Fruit fly (Drosophila melanogaster): ENCODE measurements around the gene CG4393.

CG4393 gene

DNA sequence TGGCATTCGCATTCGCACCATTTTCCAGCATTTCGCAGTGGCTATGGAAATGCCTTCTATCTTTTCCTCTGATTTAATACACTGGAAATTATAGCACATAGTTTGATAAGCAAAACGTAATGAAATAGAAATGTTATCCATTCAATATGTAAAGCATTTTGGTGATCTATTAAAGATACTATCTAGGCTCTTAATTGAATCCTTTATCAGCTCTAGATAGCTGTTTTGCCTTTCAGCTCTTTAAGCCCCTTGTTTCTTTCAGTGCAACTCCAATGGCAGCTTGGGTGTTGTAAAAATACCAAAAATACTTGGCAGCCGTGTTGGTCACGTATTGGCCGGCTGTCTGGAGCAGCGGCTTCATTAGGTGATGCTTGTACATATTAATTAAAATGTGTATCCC, 19.5 kb downstream of the CG4393 start (continued):
- TF ChIP-seq CG34406 (GFP tag; optimal IDR thresholded peaks at IDR 0.05), result no peak
- no peak for TF ChIP-seq Sox102F (GFP tag; optimal IDR thresholded peaks at IDR 0.05)
- TF ChIP-seq CG6854 (GFP tag; optimal IDR thresholded peaks at IDR 0.05), result no peak
- no peak for TF ChIP-seq CG1621 (tag; optimal IDR thresholded peaks at IDR 0.05)
- TF ChIP-seq dac (GFP tag; optimal IDR thresholded peaks at IDR 0.05), result peak; percentile 53
- TF ChIP-seq esn (GFP tag; optimal IDR thresholded peaks at IDR 0.05), result no peak
- no peak for TF ChIP-seq Ets96B (tag; optimal IDR thresholded peaks at IDR 0.05)
- no peak for TF ChIP-seq CG11762 (GFP tag; optimal IDR thresholded peaks at IDR 0.05; ENCODE audit: insufficient read depth)
- TF ChIP-seq Ets21C (GFP tag; optimal IDR thresholded peaks at IDR 0.05), result no peak
- TF ChIP-seq svp (GFP tag), result no peak
- TF ChIP-seq eg (GFP tag; IDR thresholded peaks at IDR 0.05), result peak; percentile 58
- TF ChIP-seq CG11294 (GFP tag; IDR thresholded peaks at IDR 0.05), result 0 out of 2 replicates have a peak, but pooled peaks have one; percentile 24
- no peak for TF ChIP-seq CG11902 (GFP tag; optimal IDR thresholded peaks at IDR 0.05)

DNA sequence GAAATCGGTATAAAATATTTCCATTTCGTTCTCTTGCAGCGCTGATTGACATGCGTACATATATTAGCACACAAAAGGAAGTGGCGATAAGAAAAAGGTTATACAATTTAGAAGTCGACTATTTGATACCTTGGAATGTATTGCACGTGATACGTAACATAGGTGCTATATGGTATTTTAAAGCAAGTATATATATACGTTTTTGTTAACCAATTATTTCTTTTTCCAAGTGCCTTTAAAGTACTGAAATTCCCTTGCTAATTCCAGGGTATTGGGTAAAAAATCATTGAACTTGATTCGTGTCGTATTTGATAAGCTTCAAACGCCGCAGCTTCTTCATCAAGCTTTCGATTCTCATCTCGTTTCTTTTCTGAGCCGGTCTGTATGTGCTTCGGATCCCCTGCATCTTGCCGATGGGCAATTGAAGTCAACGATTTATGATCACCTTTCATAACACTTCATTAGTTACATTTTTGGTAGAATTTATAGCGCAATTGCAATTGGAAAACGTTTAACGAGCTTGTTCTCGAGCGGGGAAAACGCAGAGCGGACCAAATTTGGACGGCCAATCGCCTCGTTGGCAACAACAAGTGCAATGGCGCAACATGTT, 21.0 kb downstream of the CG4393 start, which contains the start of gene CG4408:
Gene CG4408 (minus strand): TSS at position 60 of the 610 bp plus-strand sequence.
- peak; percentile 97 for TF ChIP-seq svp (GFP tag)
- TF ChIP-seq CG3919 (GFP tag; optimal IDR thresholded peaks at IDR 0.05), result peak; percentile 76
- TF ChIP-seq CG9139 (GFP tag; optimal IDR thresholded peaks at IDR 0.05), result no peak
- peak; percentile 93 for TF ChIP-seq esn (GFP tag; optimal IDR thresholded peaks at IDR 0.05)
- TF ChIP-seq OdsH (GFP tag; optimal IDR thresholded peaks at IDR 0.05), result peak; percentile 83
- peak; percentile 30 for TF ChIP-seq Eip93F (GFP tag; optimal IDR thresholded peaks at IDR 0.05)
- no peak for TF ChIP-seq Hr38 (GFP tag; optimal IDR thresholded peaks at IDR 0.05)
- TF ChIP-seq CG6163 (GFP tag; IDR thresholded peaks at IDR 0.05), result peak; percentile 83
- TF ChIP-seq acj6 (GFP tag; optimal IDR thresholded peaks at IDR 0.05), result peak; percentile 84
- peak; percentile 85 for TF ChIP-seq CG6792 (GFP tag; optimal IDR thresholded peaks at IDR 0.05)
- TF ChIP-seq CG4318 (GFP tag; optimal IDR thresholded peaks at IDR 0.05), result peak; percentile 29
- peak; percentile 89 for TF ChIP-seq vri (GFP tag; optimal IDR thresholded peaks at IDR 0.05)
- peak; percentile 91 for TF ChIP-seq lz (GFP tag; optimal IDR thresholded peaks at IDR 0.05)
- peak; percentile 68 for TF ChIP-seq CG15336 (GFP tag; IDR thresholded peaks at IDR 0.05)
- TF ChIP-seq Eip75B (GFP tag; optimal IDR thresholded peaks at IDR 0.05), result peak; percentile 88
- peak; percentile 71 for TF ChIP-seq Blimp-1 (GFP tag; optimal IDR thresholded peaks at IDR 0.05)
- peak; percentile 77 for TF ChIP-seq Ets96B (tag; optimal IDR thresholded peaks at IDR 0.05)
- TF ChIP-seq Ets21C (GFP tag; optimal IDR thresholded peaks at IDR 0.05), result peak; percentile 88
- TF ChIP-seq CG11902 (GFP tag; optimal IDR thresholded peaks at IDR 0.05), result peak; percentile 58
- peak; percentile 52 for TF ChIP-seq spab (GFP tag; optimal IDR thresholded peaks at IDR 0.05)
- peak; percentile 8 for TF ChIP-seq fd59A (GFP tag; optimal IDR thresholded peaks at IDR 0.05)
- TF ChIP-seq CG8119 (GFP tag; IDR thresholded peaks at IDR 0.05), result peak; percentile 51; the same call in 2 of the 3 replicates
- TF ChIP-seq cyc (GFP tag; optimal IDR thresholded peaks at IDR 0.05), result peak; percentile 92
- peak; percentile 82 for TF ChIP-seq pdm3 (GFP tag; optimal IDR thresholded peaks at IDR 0.05)
- peak; percentile 41 for TF ChIP-seq Lpt (GFP tag; optimal IDR thresholded peaks at IDR 0.05)
- TF ChIP-seq CG31627 (GFP tag; optimal IDR thresholded peaks at IDR 0.05), result peak; percentile 94
- peak; percentile 71 for TF ChIP-seq Gug (GFP tag; IDR thresholded peaks at IDR 0.05)
- TF ChIP-seq Hr4 (GFP tag; optimal IDR thresholded peaks at IDR 0.05), result peak; percentile 76
- peak; percentile 92 for TF ChIP-seq topi (GFP tag; optimal IDR thresholded peaks at IDR 0.05)
- peak; percentile 37 for TF ChIP-seq fd85E (GFP tag; optimal IDR thresholded peaks at IDR 0.05)
- TF ChIP-seq salr (GFP tag; optimal IDR thresholded peaks at IDR 0.05), result peak; percentile 16 to 37
- TF ChIP-seq CG8319 (GFP tag; optimal IDR thresholded peaks at IDR 0.05), result peak; percentile 71
- TF ChIP-seq CG10631 (GFP tag; optimal IDR thresholded peaks at IDR 0.05), result peak; percentile 73
- peak; percentile 59 for TF ChIP-seq CG6808 (GFP tag; optimal IDR thresholded peaks at IDR 0.05)
- peak; percentile 94 for TF ChIP-seq Hr39 (GFP tag; optimal IDR thresholded peaks at IDR 0.05)
- peak; percentile 77 for TF ChIP-seq CG3032 (tag; optimal IDR thresholded peaks at IDR 0.05)
- TF ChIP-seq CG10669 (GFP tag; optimal IDR thresholded peaks at IDR 0.05), result peak; percentile 69
- TF ChIP-seq CG1621 (tag; optimal IDR thresholded peaks at IDR 0.05), result peak; percentile 49
- TF ChIP-seq net (GFP tag; optimal IDR thresholded peaks at IDR 0.05), result peak; percentile 61
- TF ChIP-seq Sox15 (GFP tag; optimal IDR thresholded peaks at IDR 0.05), result peak; percentile 69
- peak; percentile 23 for TF ChIP-seq dsx (GFP tag; optimal IDR thresholded peaks at IDR 0.05; ENCODE audit: poor library complexity, severe bottlenecking)
- peak; percentile 54 for TF ChIP-seq CG6854 (GFP tag; optimal IDR thresholded peaks at IDR 0.05)
- peak; percentile 56 for TF ChIP-seq CG8632 (GFP tag; optimal IDR thresholded peaks at IDR 0.05)

All from whole organism, prepupa.